Fruit fly (Drosophila melanogaster) whole organism, embryonic: ENCODE measurements around the gene CG2964.
A peak's percentile ranks its signal among the peaks of the same experiment; 100 is the strongest.

ENCODE experiments used
- ATbp ChIP-seq: fragments of 200-800 bp; sonication (Bioruptor generic); optimal IDR thresholded peaks from 2 replicates; lab custom pipeline; 2017; ENCODE audit warnings: missing biosample characterization, mild to moderate bottlenecking, missing genetic modification characterization, missing genetic modification reagents
- Adf1 ChIP-seq: fragments of 200-800 bp; sonication (Bioruptor generic); IDR thresholded peaks from 2 replicates; pipeline ENCODE4 v1.3.6; 2022; ENCODE audit warnings: missing biosample characterization, missing genetic modification characterization
- CG1024 ChIP-seq: fragments of 200-800 bp; sonication (Bioruptor generic); IDR thresholded peaks from 2 replicates; pipeline ENCODE4 v1.3.6; 2022; ENCODE audit warnings: missing biosample characterization, missing genetic modification characterization
- CG11085 ChIP-seq: fragments of 200-800 bp; sonication (Bioruptor generic); IDR thresholded peaks from 2 replicates; pipeline ENCODE4 v1.3.6; 2022; ENCODE audit warnings: missing biosample characterization, missing genetic modification characterization
- CG12104 ChIP-seq: fragments of 200-800 bp; sonication (Bioruptor generic); optimal IDR thresholded peaks from 3 replicates; lab custom pipeline; 2016; ENCODE audit warnings: missing biosample characterization, missing genetic modification characterization
- CG12391 ChIP-seq: fragments of 200-800 bp; sonication (Bioruptor generic); optimal IDR thresholded peaks from 3 replicates; lab custom pipeline; 2018; ENCODE audit warnings: missing biosample characterization, mild to moderate bottlenecking, missing genetic modification characterization, moderate library complexity
- CG15696 ChIP-seq: fragments of 200-800 bp; sonication (Bioruptor generic); optimal IDR thresholded peaks from 2 replicates; lab custom pipeline; 2019; ENCODE audit warnings: missing biosample characterization, mild to moderate bottlenecking, missing genetic modification characterization, moderate library complexity
- CG31365 ChIP-seq: fragments of 200-800 bp; sonication (Bioruptor generic); optimal IDR thresholded peaks from 2 replicates; lab custom pipeline; 2018; ENCODE audit warnings: missing biosample characterization, mild to moderate bottlenecking, missing genetic modification characterization
- CG32772 ChIP-seq: fragments of 200-800 bp; sonication (Bioruptor generic); IDR thresholded peaks from 2 replicates; pipeline ENCODE4 v1.3.6; 2022; ENCODE audit warnings: missing biosample characterization, missing genetic modification characterization
- CG33557 ChIP-seq: fragments of 200-800 bp; sonication (Bioruptor generic); optimal IDR thresholded peaks from 2 replicates; lab custom pipeline; 2019; ENCODE audit warnings: missing biosample characterization, mild to moderate bottlenecking, missing genetic modification characterization, moderate library complexity
- CG3847 ChIP-seq: fragments of 200-800 bp; sonication (Bioruptor generic); IDR thresholded peaks from 2 replicates; pipeline ENCODE4 v1.3.6; 2022; ENCODE audit warnings: missing biosample characterization, missing genetic modification characterization
- CG5245 ChIP-seq: fragments of 200-800 bp; sonication (Bioruptor generic); optimal IDR thresholded peaks from 3 replicates; lab custom pipeline; 2016; ENCODE audit warnings: missing biosample characterization, missing genetic modification characterization
- CG6854 ChIP-seq: fragments of 200-800 bp; sonication (Bioruptor generic); optimal IDR thresholded peaks from 3 replicates; lab custom pipeline; 2017; ENCODE audit warnings: missing biosample characterization, mild to moderate bottlenecking, missing genetic modification characterization
- CG8089 ChIP-seq: fragments of 200-800 bp; sonication (Bioruptor generic); optimal IDR thresholded peaks from 3 replicates; lab custom pipeline; 2016; ENCODE audit warnings: missing biosample characterization, missing genetic modification characterization
- CG9932 ChIP-seq: fragments of 200-800 bp; sonication (Bioruptor generic); IDR thresholded peaks from 2 replicates; pipeline ENCODE4 v1.3.6; 2022; ENCODE audit warnings: missing biosample characterization, missing genetic modification characterization
- D19B ChIP-seq: fragments of 200-800 bp; sonication (Bioruptor generic); optimal IDR thresholded peaks from 2 replicates; lab custom pipeline; 2017; ENCODE audit warnings: missing biosample characterization, mild to moderate bottlenecking, missing genetic modification characterization
- GATAe ChIP-seq: fragments of 200-800 bp; sonication (Bioruptor generic); conservative IDR thresholded peaks from 2 replicates; pipeline ENCODE4 v1.3.6; 2022; ENCODE audit warnings: missing biosample characterization, missing genetic modification characterization
- H2.0 ChIP-seq: fragments of 200-800 bp; sonication (Bioruptor generic); IDR thresholded peaks from 2 replicates; pipeline ENCODE4 v1.3.6; 2022; ENCODE audit warnings: missing biosample characterization, missing genetic modification characterization
- HmgD ChIP-seq: fragments of 200-800 bp; sonication (Bioruptor generic); optimal IDR thresholded peaks from 3 replicates; lab custom pipeline; 2016; ENCODE audit warnings: missing biosample characterization, missing genetic modification characterization
- Hr3 ChIP-seq: fragments of 200-800 bp; sonication (Bioruptor generic); optimal IDR thresholded peaks from 3 replicates; lab custom pipeline; 2016; ENCODE audit warnings: missing biosample characterization, missing genetic modification characterization
- Lhr ChIP-seq: fragments of 200-800 bp; sonication (Bioruptor generic); optimal IDR thresholded peaks from 3 replicates; lab custom pipeline; 2017; ENCODE audit warnings: mild to moderate bottlenecking, missing biosample characterization, missing genetic modification reagents, missing genetic modification characterization
- Nf-YC ChIP-seq: fragments of 200-800 bp; optimal IDR thresholded peaks from 3 replicates; lab custom pipeline; 2019; ENCODE audit warnings: missing biosample characterization, mild to moderate bottlenecking, missing genetic modification characterization, moderate library complexity
- Oaz ChIP-seq: fragments of 200-800 bp; sonication (Bioruptor generic); IDR thresholded peaks from 2 replicates; pipeline ENCODE4 v1.3.6; 2022; ENCODE audit warnings: missing biosample characterization, missing genetic modification characterization
- Ptx1 ChIP-seq: fragments of 200-800 bp; sonication (Bioruptor generic); IDR thresholded peaks from 2 replicates; pipeline ENCODE4 v1.3.6; 2022; ENCODE audit warnings: missing biosample characterization, missing genetic modification characterization
- Scr ChIP-seq: fragments of 200-800 bp; sonication (Bioruptor generic); IDR thresholded peaks from 2 replicates; pipeline ENCODE4 v1.3.6; 2022; ENCODE audit warnings: missing biosample characterization, missing genetic modification characterization; ENCODE audit not compliant: partially characterized antibody
- Side ChIP-seq: fragments of 200-800 bp; sonication (Bioruptor generic); optimal IDR thresholded peaks from 2 replicates; lab custom pipeline; 2016; ENCODE audit warnings: missing biosample characterization, missing genetic modification characterization
- Spps ChIP-seq: fragments of 200-800 bp; sonication (Bioruptor generic); optimal IDR thresholded peaks from 2 replicates; lab custom pipeline; 2018; ENCODE audit warnings: missing biosample characterization, mild to moderate bottlenecking, missing genetic modification characterization
- Sry-β ChIP-seq: fragments of 200-800 bp; sonication (Bioruptor generic); optimal IDR thresholded peaks from 2 replicates; lab custom pipeline; 2018; ENCODE audit warnings: missing biosample characterization, mild to moderate bottlenecking, missing genetic modification characterization, moderate library complexity
- Ssrp ChIP-seq: fragments of 200-800 bp; sonication (Bioruptor generic); optimal IDR thresholded peaks from 2 replicates; lab custom pipeline; 2018; ENCODE audit warnings: missing biosample characterization, mild to moderate bottlenecking, missing genetic modification characterization, moderate library complexity
- ash1 ChIP-seq: fragments of 200-800 bp; sonication (Bioruptor generic); optimal IDR thresholded peaks from 2 replicates; lab custom pipeline; 2018; ENCODE audit warnings: missing biosample characterization, mild to moderate bottlenecking, missing genetic modification characterization
- bigmax ChIP-seq: fragments of 200-800 bp; sonication (Bioruptor generic); optimal IDR thresholded peaks from 2 replicates; lab custom pipeline; 2018; ENCODE audit warnings: missing biosample characterization, mild to moderate bottlenecking, missing genetic modification characterization
- chif ChIP-seq, 2 experiments: fragments of 200-800 bp; sonication (Bioruptor generic); optimal IDR thresholded peaks; 3 replicates each; lab custom pipeline; 2016; ENCODE audit warnings: missing biosample characterization in 2 of 2, missing genetic modification characterization in 2 of 2
- dpn ChIP-seq, 2 experiments: fragments of 200-800 bp; sonication (Bioruptor generic); optimal IDR thresholded peaks; 3 replicates each; lab custom pipeline; 2016; ENCODE audit warnings: missing biosample characterization in 2 of 2, missing genetic modification characterization in 2 of 2
- gt ChIP-seq: fragments of 200-800 bp; sonication (Bioruptor generic); IDR thresholded peaks from 2 replicates; pipeline ENCODE4 v1.3.6; 2022; ENCODE audit warnings: missing biosample characterization, missing genetic modification characterization
- ind ChIP-seq: fragments of 200-800 bp; sonication (Bioruptor generic); optimal IDR thresholded peaks from 3 replicates; lab custom pipeline; 2016; ENCODE audit warnings: missing biosample characterization, missing genetic modification characterization
- lab ChIP-seq: fragments of 200-800 bp; sonication (Bioruptor generic); optimal IDR thresholded peaks from 3 replicates; lab custom pipeline; 2017; ENCODE audit warnings: missing biosample characterization, missing genetic modification characterization, mild to moderate bottlenecking, moderate library complexity, missing genetic modification reagents
- nmo ChIP-seq: fragments of 200-800 bp; sonication (Bioruptor generic); optimal IDR thresholded peaks from 2 replicates; lab custom pipeline; 2018; ENCODE audit warnings: missing biosample characterization, mild to moderate bottlenecking, missing genetic modification characterization, moderate library complexity
- onecut ChIP-seq: fragments of 200-800 bp; sonication (Bioruptor generic); IDR thresholded peaks from 2 replicates; pipeline ENCODE4 v1.3.6; 2022; ENCODE audit warnings: missing biosample characterization, missing genetic modification characterization
- prd ChIP-seq, 3 experiments: fragments of >200 bp in 2 of 3; fragments of 200-800 bp in 1 of 3; sonication (Bioruptor generic) in 1 of 3; optimal IDR thresholded peaks in 2 of 3; IDR thresholded peaks in 1 of 3; 2 replicates in 2 of 3; 3 replicates in 1 of 3; pipeline versions ENCODE4 v1.3.6 to Lab custom; 2017 to 2022; ENCODE audit warnings: missing biosample characterization in 1 of 3, missing genetic modification characterization in 1 of 3
- pum ChIP-seq: fragments of 200-800 bp; sonication (Bioruptor generic); optimal IDR thresholded peaks from 2 replicates; lab custom pipeline; 2016; ENCODE audit warnings: missing biosample characterization, missing genetic modification characterization
- sd ChIP-seq: fragments of 200-800 bp; sonication (Bioruptor generic); optimal IDR thresholded peaks from 3 replicates; lab custom pipeline; 2018; ENCODE audit warnings: missing biosample characterization, mild to moderate bottlenecking, missing genetic modification characterization, moderate library complexity
- tin ChIP-seq: fragments of 200-800 bp; sonication (Bioruptor generic); optimal IDR thresholded peaks from 3 replicates; lab custom pipeline; 2016; ENCODE audit warnings: missing biosample characterization, missing genetic modification characterization
- tll ChIP-seq, 2 experiments: fragments of 200-800 bp in 1 of 2; fragments of >200 bp in 1 of 2; sonication (Bioruptor generic) in 1 of 2; optimal IDR thresholded peaks; 2 replicates each; lab custom pipeline; 2017 to 2019; ENCODE audit warnings: missing biosample characterization in 2 of 2, missing genetic modification characterization in 2 of 2, mild to moderate bottlenecking in 1 of 2, moderate library complexity in 1 of 2
- unpg ChIP-seq: fragments of 200-800 bp; sonication (Bioruptor generic); optimal IDR thresholded peaks from 3 replicates; lab custom pipeline; 2018; ENCODE audit warnings: missing biosample characterization, mild to moderate bottlenecking, missing genetic modification characterization, moderate library complexity
- wor ChIP-seq: fragments of 200-800 bp; sonication (Bioruptor generic); IDR thresholded peaks from 2 replicates; pipeline ENCODE4 v1.3.6; 2022; ENCODE audit warnings: missing biosample characterization, missing genetic modification characterization
- z ChIP-seq: fragments of 200-800 bp; sonication (Bioruptor generic); IDR thresholded peaks from 3 replicates; pipeline ENCODE4 v1.3.6; 2022; ENCODE audit warnings: missing biosample characterization, missing genetic modification characterization
- zen ChIP-seq: fragments of 200-800 bp; sonication (Bioruptor generic); optimal IDR thresholded peaks from 3 replicates; lab custom pipeline; 2018; ENCODE audit warnings: missing biosample characterization, mild to moderate bottlenecking, missing genetic modification characterization, moderate library complexity
- zfh2 ChIP-seq: fragments of 200-800 bp; sonication (Bioruptor generic); optimal IDR thresholded peaks from 2 replicates; lab custom pipeline; 2016; ENCODE audit warnings: missing biosample characterization, missing genetic modification characterization

Gene CG2964

DNA sequence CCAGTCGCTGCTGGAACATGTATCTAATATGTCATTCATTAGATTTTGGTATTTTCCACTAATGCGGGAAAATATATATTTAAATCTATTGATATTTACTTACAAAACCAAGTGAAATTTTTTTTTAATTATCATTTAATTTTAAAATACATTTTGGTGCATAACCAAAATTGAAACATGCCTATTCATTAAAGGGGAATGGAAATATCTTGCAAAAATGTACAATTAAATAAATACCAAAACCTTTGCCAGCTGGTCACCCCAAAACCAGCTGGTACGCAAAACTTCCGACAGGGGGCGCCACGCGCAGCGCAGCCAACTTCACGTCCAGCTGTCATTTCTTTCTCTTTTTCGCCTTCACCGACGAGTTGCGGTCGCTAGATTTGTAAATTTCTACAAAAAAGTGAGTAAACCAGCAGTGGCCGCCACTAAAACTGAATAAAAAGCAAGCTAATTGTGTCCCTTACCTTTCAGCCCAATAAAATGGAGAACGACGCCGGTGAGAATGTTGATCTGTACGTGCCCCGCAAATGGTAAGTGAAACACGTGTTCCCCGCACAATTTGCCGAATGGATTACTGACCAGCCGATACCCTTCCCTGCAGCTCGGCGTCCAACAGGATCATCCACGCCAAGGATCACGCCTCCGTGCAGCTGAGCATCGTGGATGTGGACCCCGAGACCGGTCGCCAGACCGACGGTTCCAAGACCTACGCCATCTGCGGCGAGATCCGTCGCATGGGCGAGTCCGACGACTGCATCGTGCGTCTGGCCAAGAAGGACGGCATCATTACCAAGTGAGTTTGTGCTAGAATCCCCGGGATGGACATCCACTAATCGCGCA, 43.8 kb downstream of the CG2964 start, which contains the start of the genes CG3104 and RpS21 (continued):
- TF ChIP-seq CG6854 (GFP tag; lab: Kevin White, UChicago) (peak; percentile 72), CG12391 (tag; lab: Kevin White, UChicago) (peak; percentile 79), ATbp (GFP tag; lab: Kevin White, UChicago) (peak; percentile 83), HmgD (GFP tag; lab: Kevin White, UChicago) (peak; percentile 61), Ptx1 (GFP tag; lab: Robert Waterston, UW) (peak; percentile 87), unpg (GFP tag; lab: Kevin White, UChicago) (peak; percentile 56), Nf-YC (tag; lab: Kevin White, UChicago) (peak; percentile 78), CG32772 (peak; percentile 88), nmo (peak; percentile 86), CG1024 (GFP tag; lab: Robert Waterston, UW) (peak; percentile 92), bigmax (GFP tag; lab: Kevin White, UChicago) (peak; percentile 63), Sry-β (peak; percentile 30), ash1 (peak; percentile 77), CG3847 (peak; percentile 92), Ssrp (tag; lab: Kevin White, UChicago) (peak; percentile 66), pum (GFP tag; lab: Kevin White, UChicago) (peak; percentile 65), Scr (no peak), Side (GFP tag; lab: Kevin White, UChicago) (peak; percentile 81), sd (tag; lab: Kevin White, UChicago) (peak; percentile 55), CG31365 (peak; percentile 65), Lhr (GFP tag; lab: Kevin White, UChicago) (peak; percentile 96), gt (GFP tag; lab: Robert Waterston, UW) (peak; percentile 77; the same call in 1 of the 2 replicates), GATAe (GFP tag; lab: Robert Waterston, UW) (no peak), onecut (GFP tag; lab: Robert Waterston, UW) (peak; percentile 91), Spps (peak; percentile 48), z (GFP tag; lab: Robert Waterston, UW) (no peak), CG11085 (peak; percentile 95), lab (GFP tag; lab: Kevin White, UChicago) (peak; percentile 95), tin (GFP tag; lab: Kevin White, UChicago) (peak; percentile 85), CG5245 (GFP tag; lab: Kevin White, UChicago) (peak; percentile 88), chif (GFP tag; optimal IDR thresholded peaks at IDR 0.05; lab: Kevin White, UChicago) (peak; percentile 52 to 73), zen (peak; percentile 61), zfh2 (GFP tag; lab: Kevin White, UChicago) (peak; percentile 86), dpn (GFP tag; optimal IDR thresholded peaks at IDR 0.05; lab: Kevin White, UChicago) (peak; percentile 79 to 87), Adf1 (peak; percentile 60; the same call in 1 of the 2 replicates), Hr3 (peak; percentile 73), Oaz (GFP tag; lab: Robert Waterston, UW) (peak; percentile 75), ind (GFP tag; lab: Kevin White, UChicago) (peak; percentile 82), H2.0 (GFP tag; lab: Robert Waterston, UW) (peak; percentile 89), CG15696 (tag; lab: Kevin White, UChicago) (peak; percentile 69), CG33557 (GFP tag; lab: Kevin White, UChicago) (peak; percentile 73), wor (peak; percentile 67), D19B (GFP tag; lab: Kevin White, UChicago) (peak; percentile 56), CG12104 (GFP tag; lab: Kevin White, UChicago) (peak; percentile 87), prd (optimal IDR thresholded peaks at IDR 0.05; lab: Kevin White, UChicago) (no peak), prd (GFP tag; IDR thresholded peaks at IDR 0.05; lab: Robert Waterston, UW) (peak; percentile 82), CG9932 (GFP tag; lab: Robert Waterston, UW) (peak; percentile 93), tll (GFP tag; optimal IDR thresholded peaks at IDR 0.05; lab: Kevin White, UChicago) (no peak), CG8089 (peak; percentile 83)
